Worm (Caenorhabditis elegans): ENCODE data around the gene M01D1.12.
"Not testable (repeated sequence)": the region's sequence is repeated elsewhere in the genome, so short reads cannot be mapped to it uniquely, and the experiment has no call there.

The M01D1.12 gene

ce11 chrII:1056844-1057243, 30.1 kb downstream of the M01D1.12 start (continued):
- TF ChIP-seq fos-1 (tag; optimal IDR thresholded peaks at IDR 0.05): no peak
- TF ChIP-seq pha-4 (GFP tag; IDR thresholded peaks at IDR 0.05): no peak
- TF ChIP-seq pha-4 (tag; optimal IDR thresholded peaks at IDR 0.05): no peak
- no peak for TF ChIP-seq ces-1 (GFP tag; optimal IDR thresholded peaks at IDR 0.05)
- TF ChIP-seq zfp-2 (tag; optimal IDR thresholded peaks at IDR 0.05): no peak
- TF ChIP-seq snpc-1.2 (GFP tag; IDR thresholded peaks at IDR 0.05): no peak
- TF ChIP-seq nhr-6 (tag; optimal IDR thresholded peaks at IDR 0.05): no peak
- TF ChIP-seq F44E2.7 (GFP tag; IDR thresholded peaks at IDR 0.05): no peak
- TF ChIP-seq R02D3.7 (tag; optimal IDR thresholded peaks at IDR 0.05): no peak
- no peak for TF ChIP-seq ztf-7 (tag; optimal IDR thresholded peaks at IDR 0.05)
- TF ChIP-seq pqm-1 (tag; optimal IDR thresholded peaks at IDR 0.05): peak; percentile 16
- no peak for TF ChIP-seq gei-8 (GFP tag; optimal IDR thresholded peaks at IDR 0.05)
- no peak for TF ChIP-seq mdt-29 (GFP tag; IDR thresholded peaks at IDR 0.05)
- peak; percentile 76 for TF ChIP-seq hlh-11 (tag; optimal IDR thresholded peaks at IDR 0.05)
- no peak for TF ChIP-seq vab-7 (GFP tag; IDR thresholded peaks at IDR 0.05)
- no peak for TF ChIP-seq nhr-10 (tag; optimal IDR thresholded peaks at IDR 0.05)
- TF ChIP-seq dmd-6 (GFP tag; IDR thresholded peaks at IDR 0.05): peak; percentile 80
- TF ChIP-seq egl-43 (GFP tag; IDR thresholded peaks at IDR 0.05): no peak
- no peak for TF ChIP-seq nhr-25 (tag; optimal IDR thresholded peaks at IDR 0.05; ENCODE audit: borderline replicate concordance, insufficient read depth)
- TF ChIP-seq lin-13 (GFP tag; optimal IDR thresholded peaks at IDR 0.05): no peak
- TF ChIP-seq Y75B8A.6 (GFP tag; IDR thresholded peaks at IDR 0.05): no peak
- TF ChIP-seq lin-15B (tag; optimal IDR thresholded peaks at IDR 0.05): no peak

ce11 chrII:1060702-1061101, 33.9 kb downstream of the M01D1.12 start, which contains the start of gene btb-10:
TSS of gene btb-10 (minus strand) at chrII:1060802.
- TF ChIP-seq ceh-82 (tag; optimal IDR thresholded peaks at IDR 0.05); sdz-12 (GFP tag; optimal IDR thresholded peaks at IDR 0.05); daf-19 (GFP tag; conservative IDR thresholded peaks at IDR 0.05): not testable (repeated sequence)

ce11 chrII:1063926-1064325, 37.2 kb downstream of the M01D1.12 start:
- TF ChIP-seq F37D6.2 (tag; optimal IDR thresholded peaks at IDR 0.05) (no peak), tra-1 (GFP tag; IDR thresholded peaks at IDR 0.05) (peak; percentile 57), nhr-41 (GFP tag; IDR thresholded peaks at IDR 0.05) (no peak), php-3 (GFP tag; IDR thresholded peaks at IDR 0.05) (no peak), zag-1 (tag; optimal IDR thresholded peaks at IDR 0.05) (no peak), mxl-2 (GFP tag; conservative IDR thresholded peaks at IDR 0.05) (no peak), nhr-28 (tag; optimal IDR thresholded peaks at IDR 0.05) (peak; percentile 62), pha-4 (GFP tag; IDR thresholded peaks at IDR 0.05) (no peak), pha-4 (tag; optimal IDR thresholded peaks at IDR 0.05) (no peak), T26A8.4 (GFP tag; IDR thresholded peaks at IDR 0.05) (no peak), ces-1 (GFP tag; optimal IDR thresholded peaks at IDR 0.05) (no peak), arid-1 (GFP tag; conservative IDR thresholded peaks at IDR 0.05) (no peak), nhr-102 (tag; optimal IDR thresholded peaks at IDR 0.05) (no peak), mdt-29 (GFP tag; IDR thresholded peaks at IDR 0.05) (no peak), madf-5 (GFP tag; IDR thresholded peaks at IDR 0.05) (no peak), dpl-1 (GFP tag; optimal IDR thresholded peaks at IDR 0.05) (no peak), mxl-3 (GFP tag; optimal IDR thresholded peaks at IDR 0.05) (no peak), set-16 (GFP tag; IDR thresholded peaks at IDR 0.05) (no peak), unc-130 (GFP tag; optimal IDR thresholded peaks at IDR 0.05) (no peak), daf-16 (GFP tag; optimal IDR thresholded peaks at IDR 0.05) (no peak), daf-16 (tag; optimal IDR thresholded peaks at IDR 0.05) (peak; percentile 33)

Data from whole organism, L4 larva.